Fruit fly (Drosophila melanogaster): ENCODE measurements around the gene CG5592.

DNA sequence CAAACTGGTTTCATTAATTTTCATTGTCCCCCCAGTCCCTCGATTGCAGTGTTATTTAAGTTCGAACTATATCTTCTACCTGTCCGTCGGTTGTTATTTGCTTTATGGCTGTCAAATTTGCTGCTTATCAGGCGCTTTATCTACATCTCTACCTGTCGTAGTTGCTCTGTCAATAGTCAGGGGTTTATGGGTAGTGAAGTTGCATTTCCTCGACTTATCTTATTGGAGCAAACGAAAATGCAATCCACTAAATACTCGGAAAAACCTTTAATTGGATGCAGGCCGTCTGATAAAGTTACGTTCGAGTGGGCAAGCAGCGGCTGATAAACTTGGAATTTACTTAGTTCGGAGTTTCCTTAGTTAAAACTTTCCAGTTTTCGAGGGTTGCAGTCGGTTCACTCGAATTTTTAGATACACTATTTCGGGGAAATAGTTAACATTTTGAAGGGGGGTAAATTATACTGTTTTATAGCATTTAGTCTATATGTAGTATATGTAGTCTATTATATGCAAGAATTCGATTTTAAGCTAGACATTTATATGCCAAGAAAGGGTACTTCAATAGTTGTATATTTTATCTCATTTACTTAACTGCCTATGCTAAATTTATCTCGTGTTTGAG lies 49.8 kb downstream of the CG5592 start:
- no peak for TF ChIP-seq CG8478 (optimal IDR thresholded peaks at IDR 0.05)
- no peak for TF ChIP-seq pan (optimal IDR thresholded peaks at IDR 0.05)
- TF ChIP-seq psq (optimal IDR thresholded peaks at IDR 0.05): no peak
- TF ChIP-seq usp (GFP tag; optimal IDR thresholded peaks at IDR 0.05): no peak
